Fruit fly (Drosophila melanogaster) whole organism, prepupa: ENCODE measurements around the gene CG33687.

Source experiments
- Blimp-1 ChIP-seq: fragments of 200-800 bp; sonication (Bioruptor generic); optimal IDR thresholded peaks from 3 replicates; lab custom pipeline; 2017; ENCODE audit warnings: missing biosample characterization, missing genetic modification characterization, mild to moderate bottlenecking, moderate library complexity, missing genetic modification reagents
- CG10631 ChIP-seq: fragments of 200-800 bp; sonication (Bioruptor generic); optimal IDR thresholded peaks from 2 replicates; lab custom pipeline; 2016; ENCODE audit warnings: missing biosample characterization, missing genetic modification characterization
- CG11294 ChIP-seq: fragments of 200-800 bp; sonication (Bioruptor generic); IDR thresholded peaks from 2 replicates; pipeline ENCODE4 v1.3.6; 2022; ENCODE audit warnings: missing biosample characterization, missing genetic modification characterization
- CG11762 ChIP-seq: fragments of 200-800 bp; sonication (Bioruptor generic); optimal IDR thresholded peaks from 3 replicates; lab custom pipeline; 2016; ENCODE audit warnings: missing biosample characterization, missing genetic modification characterization; ENCODE audit not compliant: insufficient read depth
- CG11902 ChIP-seq: fragments of 200-800 bp; sonication (Bioruptor generic); optimal IDR thresholded peaks from 3 replicates; lab custom pipeline; 2016; ENCODE audit warnings: missing biosample characterization, missing genetic modification characterization
- CG15336 ChIP-seq: fragments of 200-800 bp; sonication (Bioruptor generic); IDR thresholded peaks from 2 replicates; pipeline ENCODE4 v1.3.6; 2022; ENCODE audit warnings: missing biosample characterization, missing genetic modification characterization
- CG1621 ChIP-seq: fragments of 200-800 bp; sonication (Bioruptor generic); optimal IDR thresholded peaks from 3 replicates; lab custom pipeline; 2018; ENCODE audit warnings: missing biosample characterization, mild to moderate bottlenecking, missing genetic modification characterization
- CG3032 ChIP-seq: fragments of 200-800 bp; optimal IDR thresholded peaks from 2 replicates; lab custom pipeline; 2019; ENCODE audit warnings: missing biosample characterization, mild to moderate bottlenecking, missing genetic modification characterization, moderate library complexity
- CG31627 ChIP-seq: fragments of 200-800 bp; sonication (Bioruptor generic); optimal IDR thresholded peaks from 3 replicates; lab custom pipeline; 2016; ENCODE audit warnings: missing biosample characterization, missing genetic modification characterization
- CG32006 ChIP-seq: fragments of 200-800 bp; sonication (Bioruptor generic); optimal IDR thresholded peaks from 3 replicates; lab custom pipeline; 2017; ENCODE audit warnings: missing biosample characterization, mild to moderate bottlenecking, missing genetic modification characterization
- CG4318 ChIP-seq: fragments of 200-800 bp; sonication (Bioruptor generic); optimal IDR thresholded peaks from 3 replicates; lab custom pipeline; 2017; ENCODE audit warnings: missing biosample characterization, mild to moderate bottlenecking, missing genetic modification characterization
- CG6163 ChIP-seq: fragments of 200-800 bp; sonication (Bioruptor generic); IDR thresholded peaks from 3 replicates; pipeline ENCODE4 v1.3.6; 2022; ENCODE audit warnings: missing biosample characterization, missing genetic modification characterization
- CG6276 ChIP-seq: fragments of 200-800 bp; sonication (Bioruptor generic); optimal IDR thresholded peaks from 2 replicates; lab custom pipeline; 2017; ENCODE audit warnings: missing biosample characterization, mild to moderate bottlenecking, missing genetic modification characterization
- CG6792 ChIP-seq: fragments of 200-800 bp; sonication (Bioruptor generic); optimal IDR thresholded peaks from 3 replicates; lab custom pipeline; 2016; ENCODE audit warnings: missing biosample characterization, missing genetic modification characterization
- CG6808 ChIP-seq: fragments of 200-800 bp; sonication (Bioruptor generic); optimal IDR thresholded peaks from 3 replicates; lab custom pipeline; 2017; ENCODE audit warnings: missing biosample characterization, missing genetic modification characterization, mild to moderate bottlenecking, moderate library complexity, missing genetic modification reagents
- CG6854 ChIP-seq: fragments of 200-800 bp; sonication (Bioruptor generic); optimal IDR thresholded peaks from 2 replicates; lab custom pipeline; 2017; ENCODE audit warnings: missing biosample characterization, mild to moderate bottlenecking, missing genetic modification characterization
- CG7368 ChIP-seq: fragments of 200-800 bp; sonication (Bioruptor generic); optimal IDR thresholded peaks from 3 replicates; lab custom pipeline; 2016; ENCODE audit warnings: missing biosample characterization, missing genetic modification characterization
- CG8119 ChIP-seq: fragments of 200-800 bp; sonication (Bioruptor generic); IDR thresholded peaks from 3 replicates; pipeline ENCODE4 v1.3.6; 2022; ENCODE audit warnings: missing biosample characterization, missing genetic modification characterization
- CG9139 ChIP-seq: fragments of 200-800 bp; sonication (Bioruptor generic); optimal IDR thresholded peaks from 3 replicates; lab custom pipeline; 2017; ENCODE audit warnings: missing biosample characterization, mild to moderate bottlenecking, missing genetic modification characterization
- Eip93F ChIP-seq: fragments of 200-800 bp; sonication (Bioruptor generic); optimal IDR thresholded peaks from 2 replicates; lab custom pipeline; 2016; ENCODE audit warnings: missing biosample characterization, mild to moderate bottlenecking, missing genetic modification characterization
- Ets21C ChIP-seq: fragments of 200-800 bp; sonication (Bioruptor generic); optimal IDR thresholded peaks from 3 replicates; lab custom pipeline; 2016; ENCODE audit warnings: missing biosample characterization, missing genetic modification characterization
- Ets96B ChIP-seq: fragments of 200-800 bp; optimal IDR thresholded peaks from 2 replicates; lab custom pipeline; 2019; ENCODE audit warnings: missing biosample characterization, mild to moderate bottlenecking, missing genetic modification characterization, moderate library complexity
- Gug ChIP-seq: fragments of 200-800 bp; sonication (Bioruptor generic); IDR thresholded peaks from 2 replicates; pipeline ENCODE4 v1.3.6; 2022; ENCODE audit warnings: missing biosample characterization, missing genetic modification characterization
- Hr38 ChIP-seq: sonication (Bioruptor generic); optimal IDR thresholded peaks from 2 replicates; lab custom pipeline; 2016; ENCODE audit warnings: missing biosample characterization, missing genetic modification characterization
- Hr4 ChIP-seq: fragments of 200-800 bp; sonication (Bioruptor generic); optimal IDR thresholded peaks from 3 replicates; lab custom pipeline; 2016; ENCODE audit warnings: missing biosample characterization, missing genetic modification characterization
- Lpt ChIP-seq: fragments of 200-800 bp; sonication (Bioruptor generic); optimal IDR thresholded peaks from 3 replicates; lab custom pipeline; 2016; ENCODE audit warnings: missing biosample characterization, missing genetic modification characterization
- Met ChIP-seq: fragments of 200-800 bp; sonication (Bioruptor generic); optimal IDR thresholded peaks from 3 replicates; lab custom pipeline; 2016; ENCODE audit warnings: missing biosample characterization, missing genetic modification characterization
- Smox ChIP-seq: fragments of 200-800 bp; sonication (Bioruptor generic); optimal IDR thresholded peaks from 3 replicates; lab custom pipeline; 2016; ENCODE audit warnings: missing biosample characterization, missing genetic modification characterization
- Sox102F ChIP-seq: fragments of 200-800 bp; sonication (Bioruptor generic); optimal IDR thresholded peaks from 2 replicates; lab custom pipeline; 2016; ENCODE audit warnings: missing biosample characterization, mild to moderate bottlenecking, missing genetic modification characterization
- Sox14 ChIP-seq: fragments of 200-800 bp; sonication (Bioruptor generic); optimal IDR thresholded peaks from 3 replicates; lab custom pipeline; 2016; ENCODE audit warnings: missing biosample characterization, missing genetic modification characterization
- Sox15 ChIP-seq: fragments of 200-800 bp; sonication (Bioruptor generic); optimal IDR thresholded peaks from 3 replicates; lab custom pipeline; 2016; ENCODE audit warnings: missing biosample characterization, missing genetic modification characterization
- dac ChIP-seq: fragments of 200-800 bp; sonication (Bioruptor generic); optimal IDR thresholded peaks from 2 replicates; lab custom pipeline; 2017; ENCODE audit warnings: missing biosample characterization, mild to moderate bottlenecking, missing genetic modification characterization
- eg ChIP-seq: fragments of 200-800 bp; sonication (Bioruptor generic); IDR thresholded peaks from 3 replicates; pipeline ENCODE4 v1.3.6; 2022; ENCODE audit warnings: missing biosample characterization, missing genetic modification characterization
- esn ChIP-seq: fragments of 200-800 bp; sonication (Bioruptor generic); optimal IDR thresholded peaks from 2 replicates; lab custom pipeline; 2016; ENCODE audit warnings: missing biosample characterization, mild to moderate bottlenecking, missing genetic modification characterization, moderate library complexity
- fd59A ChIP-seq: fragments of 200-800 bp; sonication (Bioruptor generic); optimal IDR thresholded peaks from 2 replicates; lab custom pipeline; 2017; ENCODE audit warnings: missing biosample characterization, mild to moderate bottlenecking, missing genetic modification characterization, missing genetic modification reagents
- fd85E ChIP-seq: fragments of 200-800 bp; sonication (Bioruptor generic); optimal IDR thresholded peaks from 3 replicates; lab custom pipeline; 2016; ENCODE audit warnings: missing biosample characterization, missing genetic modification characterization
- fkh ChIP-seq: fragments of 200-800 bp; sonication (Bioruptor generic); optimal IDR thresholded peaks from 3 replicates; lab custom pipeline; 2017; ENCODE audit warnings: missing biosample characterization, mild to moderate bottlenecking, missing genetic modification characterization, moderate library complexity
- lz ChIP-seq: fragments of 200-800 bp; sonication (Bioruptor generic); optimal IDR thresholded peaks from 3 replicates; lab custom pipeline; 2016; ENCODE audit warnings: missing biosample characterization, missing genetic modification characterization
- net ChIP-seq: fragments of 200-800 bp; sonication (Bioruptor generic); optimal IDR thresholded peaks from 3 replicates; lab custom pipeline; 2016; ENCODE audit warnings: missing biosample characterization, missing genetic modification characterization
- pdm3 ChIP-seq: fragments of 200-800 bp; sonication (Bioruptor generic); optimal IDR thresholded peaks from 3 replicates; lab custom pipeline; 2016; ENCODE audit warnings: missing biosample characterization, missing genetic modification characterization
- salr ChIP-seq, 2 experiments: fragments of 200-800 bp; sonication (Bioruptor generic); optimal IDR thresholded peaks; 3 replicates each; lab custom pipeline; 2016 to 2018; ENCODE audit warnings: missing biosample characterization in 2 of 2, missing genetic modification characterization in 2 of 2, mild to moderate bottlenecking in 1 of 2
- ss ChIP-seq, 2 experiments: fragments of 200-800 bp; sonication (Bioruptor generic); optimal IDR thresholded peaks; 2 replicates in 1 of 2; 3 replicates in 1 of 2; lab custom pipeline; 2017 to 2018; ENCODE audit warnings: mild to moderate bottlenecking in 2 of 2, missing biosample characterization in 2 of 2, missing genetic modification characterization in 2 of 2, moderate library complexity in 1 of 2
- svp ChIP-seq: fragments of 200-800 bp; sonication (Bioruptor generic); peaks from one replicate; lab custom pipeline; 2016; ENCODE audit warnings: missing biosample characterization, missing genetic modification characterization
- vri ChIP-seq: fragments of 200-800 bp; sonication (Bioruptor generic); optimal IDR thresholded peaks from 3 replicates; lab custom pipeline; 2016; ENCODE audit warnings: missing biosample characterization, mild to moderate bottlenecking, missing genetic modification characterization

Gene CG33687

DNA sequence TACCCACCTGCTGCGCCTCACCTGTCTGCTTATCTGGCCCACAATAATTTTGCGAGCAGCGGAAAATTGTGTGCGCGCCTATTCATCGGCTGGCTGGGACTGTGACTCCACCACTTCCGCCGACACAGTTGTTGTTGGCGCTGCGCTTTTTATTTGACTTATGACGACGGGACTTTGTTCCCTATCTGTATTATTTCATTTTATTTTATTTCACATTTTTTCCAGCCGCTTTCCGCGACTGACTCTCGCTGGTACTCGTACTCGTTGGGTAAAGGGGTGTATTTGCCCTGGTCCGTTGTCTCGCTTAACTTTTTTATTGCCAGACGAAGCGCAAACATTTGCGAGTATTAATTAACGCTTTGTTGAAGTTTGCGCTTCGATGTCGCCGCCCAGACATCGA, 6.8 kb upstream of the CG33687 start (continued):
- TF ChIP-seq CG4318 (GFP tag; lab: Kevin White, UChicago) (no peak), fd85E (no peak), CG11762 (GFP tag; lab: Kevin White, UChicago) (no peak), CG15336 (no peak), CG8119 (GFP tag; lab: Robert Waterston, UW) (0 out of 3 replicates have a peak, but pooled peaks have one; percentile 26), Lpt (GFP tag; lab: Kevin White, UChicago) (no peak), vri (GFP tag; lab: Kevin White, UChicago) (peak; percentile 85), CG6854 (peak; percentile 69), CG11294 (0 out of 2 replicates have a peak, but pooled peaks have one; percentile 34), Blimp-1 (GFP tag; lab: Kevin White, UChicago) (no peak), svp (peak; percentile 63), lz (GFP tag; lab: Kevin White, UChicago) (no peak), CG10631 (no peak), ss (GFP tag; optimal IDR thresholded peaks at IDR 0.05; lab: Kevin White, UChicago) (peak; percentile 67 to 72), Ets96B (tag; lab: Kevin White, UChicago) (no peak), CG31627 (GFP tag; lab: Kevin White, UChicago) (no peak), salr (GFP tag; optimal IDR thresholded peaks at IDR 0.05; lab: Kevin White, UChicago) (no peak), CG6276 (GFP tag; lab: Kevin White, UChicago) (peak; percentile 17), fkh (peak; percentile 73), CG6792 (GFP tag; lab: Kevin White, UChicago) (no peak)

dm6 chr3L:16192561-16193355, 4.9 kb upstream of the CG33687 start:
- no peak for TF ChIP-seq fkh
- TF ChIP-seq CG32006 = no peak
- TF ChIP-seq fd59A (GFP tag; lab: Kevin White, UChicago) = no peak
- no peak for TF ChIP-seq CG31627 (GFP tag; lab: Kevin White, UChicago)
- no peak for TF ChIP-seq CG11294
- TF ChIP-seq Ets21C = no peak
- TF ChIP-seq Eip93F (GFP tag; lab: Kevin White, UChicago) = no peak
- TF ChIP-seq salr (GFP tag; optimal IDR thresholded peaks at IDR 0.05; lab: Kevin White, UChicago) = no peak
- TF ChIP-seq Sox15 = no peak
- no peak for TF ChIP-seq CG9139 (GFP tag; lab: Kevin White, UChicago)
- TF ChIP-seq net = no peak

dm6 chr3L:16193851-16194709, 3.6 kb upstream of the CG33687 start:
- TF ChIP-seq net (peak; percentile 77), CG1621 (tag; lab: Kevin White, UChicago) (peak; percentile 81), fd59A (GFP tag; lab: Kevin White, UChicago) (peak; percentile 42), CG11902 (GFP tag; lab: Kevin White, UChicago) (no peak), Hr38 (GFP tag; lab: Kevin White, UChicago) (no peak), Sox102F (GFP tag; lab: Kevin White, UChicago) (peak; percentile 62), Gug (GFP tag; lab: Robert Waterston, UW) (peak; percentile 59), Smox (peak; percentile 39), vri (GFP tag; lab: Kevin White, UChicago) (peak; percentile 85), CG9139 (GFP tag; lab: Kevin White, UChicago) (peak; percentile 83), CG7368 (GFP tag; lab: Kevin White, UChicago) (peak; percentile 67), lz (GFP tag; lab: Kevin White, UChicago) (peak; percentile 44), dac (no peak), Sox14 (GFP tag; lab: Kevin White, UChicago) (peak; percentile 59), esn (GFP tag; lab: Kevin White, UChicago) (peak; percentile 60), CG32006 (peak; percentile 52), CG6808 (GFP tag; lab: Kevin White, UChicago) (peak; percentile 73), CG3032 (peak; percentile 49), CG6276 (GFP tag; lab: Kevin White, UChicago) (peak; percentile 81), eg (GFP tag; lab: Robert Waterston, UW) (peak; percentile 62; the same call in 2 of the 3 replicates), svp (peak; percentile 98), CG6163 (peak; percentile 77), Hr4 (peak; percentile 22), ss (GFP tag; optimal IDR thresholded peaks at IDR 0.05; lab: Kevin White, UChicago) (peak; percentile 88 to 94), salr (GFP tag; optimal IDR thresholded peaks at IDR 0.05; lab: Kevin White, UChicago) (peak; percentile 27 to 71), pdm3 (GFP tag; lab: Kevin White, UChicago) (peak; percentile 62), Met (GFP tag; lab: Kevin White, UChicago) (peak; percentile 38)
